Worm (Caenorhabditis elegans): Measurements from ENCODE around the gene ZC455.1.
A peak's percentile ranks its signal among the peaks of the same experiment; 100 is the strongest.

DNA sequence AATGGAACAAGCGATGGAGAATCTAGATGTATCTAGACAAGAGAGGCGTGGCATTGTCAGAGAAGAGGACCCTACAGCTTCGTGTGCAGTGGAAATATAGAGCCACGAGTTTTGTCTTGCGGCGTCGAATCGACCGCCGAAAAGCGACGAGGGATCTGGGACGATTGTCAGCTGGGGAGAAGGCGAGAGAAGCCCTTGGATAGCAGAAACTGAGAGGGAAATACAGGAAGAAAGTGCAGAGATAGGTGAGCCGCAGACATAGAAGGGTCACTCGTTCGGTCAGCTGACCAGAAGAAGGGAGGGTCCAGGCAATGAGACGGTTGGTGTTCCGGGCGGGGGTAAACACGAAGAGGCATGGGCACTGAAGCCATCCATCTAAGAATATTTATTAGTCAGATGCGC lies 41.2 kb downstream of the ZC455.1 start:
- TF ChIP-seq K11D2.4 (GFP tag; IDR thresholded peaks at IDR 0.05) (peak; percentile 58), unc-130 (GFP tag; optimal IDR thresholded peaks at IDR 0.05) (no peak), gei-17 (GFP tag; optimal IDR thresholded peaks at IDR 0.05) (no peak), tbp1 (GFP tag; optimal IDR thresholded peaks at IDR 0.05) (no peak), lin-40 (tag; optimal IDR thresholded peaks at IDR 0.05) (peak; percentile 19), unc-62 (GFP tag; optimal IDR thresholded peaks at IDR 0.05) (no peak), ceh-58 (GFP tag; IDR thresholded peaks at IDR 0.05) (no peak), atf-7 (tag; optimal IDR thresholded peaks at IDR 0.05) (peak; percentile 41), lin-35 (GFP tag; optimal IDR thresholded peaks at IDR 0.05) (peak in 1 of 3 experiments; percentile 47), akir-1 (GFP tag; optimal IDR thresholded peaks at IDR 0.05) (no peak), lir-1 (GFP tag; conservative IDR thresholded peaks at IDR 0.05) (no peak)

All from whole organism, young adult.